Fruit fly (Drosophila melanogaster): ENCODE results near the gene Sarm.

DNA sequence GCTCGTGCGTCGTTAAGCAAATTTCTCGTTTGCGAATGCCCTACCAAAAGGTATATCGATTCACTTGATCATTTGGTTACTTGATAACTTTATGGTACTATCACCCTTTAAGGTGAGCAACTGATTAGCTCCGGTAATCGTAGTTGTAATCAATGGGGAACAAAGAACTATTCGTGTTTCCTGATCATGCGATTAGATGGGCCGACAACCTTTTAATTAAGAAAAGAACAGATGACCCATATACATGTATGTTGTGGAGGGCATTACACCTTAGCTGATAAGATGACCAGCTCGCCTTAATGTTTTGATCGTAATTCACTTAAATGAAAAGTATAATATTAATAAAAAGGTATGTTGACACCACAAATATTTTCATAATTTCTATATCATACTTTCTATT lies 9.7 kb downstream of the Sarm start:
- no peak for TF ChIP-seq usp (GFP tag; optimal IDR thresholded peaks at IDR 0.05)
- TF ChIP-seq pan (optimal IDR thresholded peaks at IDR 0.05), result no peak

Measured in whole organism.